Worm (Caenorhabditis elegans): ENCODE results near the gene Y49E10.18.

Gene Y49E10.18

DNA sequence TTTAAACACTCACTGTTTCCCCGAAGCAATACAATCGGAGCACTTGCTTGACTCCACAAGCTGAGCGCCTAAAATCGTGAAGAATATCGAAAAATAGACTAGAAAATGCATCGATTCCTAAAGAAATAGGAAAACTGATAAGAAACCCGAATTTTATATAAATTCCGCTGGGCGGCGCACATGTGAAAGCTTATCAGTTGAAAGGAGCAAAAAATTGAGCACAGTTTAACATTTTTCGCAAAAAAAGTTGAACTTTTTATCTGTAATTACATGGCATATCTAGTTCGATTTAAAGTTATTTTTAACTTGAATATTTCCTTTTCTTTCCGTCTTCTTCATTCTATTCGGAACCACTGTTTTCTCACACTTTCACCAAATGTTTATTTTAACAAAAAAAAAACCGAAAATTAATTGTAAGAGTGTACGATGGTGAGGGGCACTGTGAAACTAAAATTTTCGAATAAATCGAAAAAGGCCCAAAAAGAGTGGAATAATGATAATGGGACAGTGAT lies at the start of gene Y49E10.18:
Y49E10.18 (minus strand) TSS at position 116 of the 512 bp plus-strand sequence.
- TF ChIP-seq nhr-80 (tag; optimal IDR thresholded peaks at IDR 0.05) (peak; percentile 36), Y95B8A.8 (GFP tag; IDR thresholded peaks at IDR 0.05) (no peak)

DNA sequence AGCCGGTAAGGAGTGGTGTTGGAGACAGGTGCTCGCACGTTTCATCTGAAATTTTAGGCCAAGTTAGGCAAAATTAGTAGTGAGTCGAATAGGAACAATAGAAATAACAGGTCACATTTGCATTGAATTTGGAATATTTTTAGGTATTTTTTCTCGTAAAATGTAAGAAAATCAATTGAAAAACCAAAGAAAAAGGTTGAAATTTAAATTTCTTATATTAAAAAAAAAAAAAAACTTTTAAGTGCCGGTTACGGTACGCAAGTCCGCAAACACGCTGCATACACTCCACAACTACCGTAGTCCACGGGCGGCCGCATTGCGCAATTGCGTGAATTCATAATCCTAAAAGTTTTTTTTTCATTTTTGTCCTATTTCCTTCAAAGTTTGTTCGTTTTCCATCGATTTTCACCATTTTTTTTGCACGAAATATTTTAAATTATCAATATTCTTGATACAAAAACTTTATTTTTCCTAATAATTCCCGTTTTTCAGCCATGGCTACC lies 49.7 kb upstream of the Y49E10.18 start, which contains the start of the genes Y111B2A.1 and Y111B2A.2:
Y111B2A.1 (minus strand) TSS at position 51 of the 503 bp plus-strand sequence.
Y111B2A.2 (plus strand) TSS at position 493 of the 503 bp plus-strand sequence.
- TF ChIP-seq Y53G8AR.9 (GFP tag; conservative IDR thresholded peaks at IDR 0.05) = no peak
- TF ChIP-seq hmg-1.2 (GFP tag; IDR thresholded peaks at IDR 0.05) = peak; percentile 20; the same call in 1 of the 2 replicates
- TF ChIP-seq F33H1.4 (GFP tag; IDR thresholded peaks at IDR 0.05) = peak; percentile 48
- no peak for TF ChIP-seq K11D2.4 (GFP tag; IDR thresholded peaks at IDR 0.05)
- no peak for TF ChIP-seq B0035.1 (tag; optimal IDR thresholded peaks at IDR 0.05)
- no peak for TF ChIP-seq ztf-28 (GFP tag; IDR thresholded peaks at IDR 0.05)
- peak; percentile 51 for TF ChIP-seq snpc-3.4 (tag; optimal IDR thresholded peaks at IDR 0.05)
- TF ChIP-seq snpc-1.3 (tag; optimal IDR thresholded peaks at IDR 0.05; ENCODE audit: insufficient read depth) = peak; percentile 79
- TF ChIP-seq xnd-1 (tag; optimal IDR thresholded peaks at IDR 0.05) = no peak
- peak; percentile 98 for TF ChIP-seq lsl-1 (GFP tag; optimal IDR thresholded peaks at IDR 0.05)
- TF ChIP-seq madf-6 (GFP tag; IDR thresholded peaks at IDR 0.05) = peak; percentile 74
- TF ChIP-seq F57C9.4 (tag; optimal IDR thresholded peaks at IDR 0.05) = no peak
- TF ChIP-seq nhr-179 (tag; optimal IDR thresholded peaks at IDR 0.05) = no peak
- TF ChIP-seq D2030.7 (GFP tag; IDR thresholded peaks at IDR 0.05) = peak; percentile 67; the same call in 1 of the 2 replicates
- TF ChIP-seq Y53F4B.3 (GFP tag; IDR thresholded peaks at IDR 0.05) = no peak
- TF ChIP-seq let-607 (tag; optimal IDR thresholded peaks at IDR 0.05) = no peak
- no peak for TF ChIP-seq hlh-26 (GFP tag; conservative IDR thresholded peaks at IDR 0.05)
- no peak for TF ChIP-seq dox-1 (GFP tag; IDR thresholded peaks at IDR 0.05)
- TF ChIP-seq unc-130 (GFP tag; optimal IDR thresholded peaks at IDR 0.05) = peak; percentile 10
- TF ChIP-seq dpl-1 (GFP tag; optimal IDR thresholded peaks at IDR 0.05) = peak; percentile 29
- TF ChIP-seq snpc-4 (GFP tag; optimal IDR thresholded peaks at IDR 0.05) = no peak
- TF ChIP-seq snpc-4 (tag; optimal IDR thresholded peaks at IDR 0.05) = peak in 1 of 4 experiments; percentile 24
- no peak for TF ChIP-seq attf-3 (GFP tag; conservative IDR thresholded peaks at IDR 0.05)
- TF ChIP-seq ekl-4 (GFP tag; IDR thresholded peaks at IDR 0.05) = no peak
- no peak for TF ChIP-seq ceh-40 (GFP tag; IDR thresholded peaks at IDR 0.05)
- TF ChIP-seq F55B11.4 (tag; optimal IDR thresholded peaks at IDR 0.05; ENCODE audit: borderline replicate concordance, insufficient read depth) = no peak
- peak; percentile 48 for TF ChIP-seq lin-54 (GFP tag; optimal IDR thresholded peaks at IDR 0.05)
- TF ChIP-seq egrh-3 (GFP tag; IDR thresholded peaks at IDR 0.05) = no peak
- TF ChIP-seq F10E7.11 (tag; optimal IDR thresholded peaks at IDR 0.05) = no peak
- TF ChIP-seq let-526 (GFP tag; IDR thresholded peaks at IDR 0.05) = no peak
- peak; percentile 63; the same call in 1 of the 2 replicates for TF ChIP-seq pbrm-1 (GFP tag; IDR thresholded peaks at IDR 0.05)
- TF ChIP-seq F49E8.2 (tag; optimal IDR thresholded peaks at IDR 0.05; ENCODE audit: insufficient read depth) = peak; percentile 72
- no peak for TF ChIP-seq Y95B8A.8 (GFP tag; IDR thresholded peaks at IDR 0.05)
- TF ChIP-seq B0261.1 (tag; optimal IDR thresholded peaks at IDR 0.05) = no peak
- no peak for TF ChIP-seq B0336.3 (GFP tag; IDR thresholded peaks at IDR 0.05)
- TF ChIP-seq ama-1 (optimal IDR thresholded peaks at IDR 0.05) = no peak
- no peak for TF ChIP-seq ama-1 (GFP tag; optimal IDR thresholded peaks at IDR 0.05)
- no peak for TF ChIP-seq T26A5.8 (tag; optimal IDR thresholded peaks at IDR 0.05)
- no peak for TF ChIP-seq lin-40 (tag; optimal IDR thresholded peaks at IDR 0.05)
- peak; percentile 38; the same call in 1 of the 2 replicates for TF ChIP-seq madf-3 (GFP tag; IDR thresholded peaks at IDR 0.05)
- TF ChIP-seq sdz-38 (tag; optimal IDR thresholded peaks at IDR 0.05) = no peak
- no peak for TF ChIP-seq gei-17 (GFP tag; optimal IDR thresholded peaks at IDR 0.05)
- no peak for TF ChIP-seq ztf-25 (GFP tag; IDR thresholded peaks at IDR 0.05)
- no peak for TF ChIP-seq somi-1 (GFP tag; optimal IDR thresholded peaks at IDR 0.05)
- TF ChIP-seq efl-1 (GFP tag; optimal IDR thresholded peaks at IDR 0.05) = peak; percentile 52
